Fruit fly (Drosophila melanogaster) whole organism, embryonic: ENCODE results near the gene Nup358.
A peak's percentile ranks its signal among the peaks of the same experiment; 100 is the strongest.

Experiments
- Antp ChIP-seq: fragments of 200-800 bp; sonication (Bioruptor generic); optimal IDR thresholded peaks from 3 replicates; lab custom pipeline; 2016; ENCODE audit warnings: missing biosample characterization, missing genetic modification characterization
- BEAF-32 ChIP-seq: fragments of 200-800 bp; sonication (Bioruptor generic); optimal IDR thresholded peaks from 3 replicates; lab custom pipeline; 2017; ENCODE audit warnings: missing biosample characterization, missing genetic modification characterization, mild to moderate bottlenecking, moderate library complexity, missing genetic modification reagents
- Bteb2 ChIP-seq: fragments of 200-800 bp; sonication (Bioruptor generic); optimal IDR thresholded peaks from 2 replicates; lab custom pipeline; 2016; ENCODE audit warnings: missing biosample characterization, missing genetic modification characterization
- CG10274 ChIP-seq: fragments of 200-800 bp; sonication (Bioruptor generic); optimal IDR thresholded peaks from 3 replicates; lab custom pipeline; 2017; ENCODE audit warnings: missing biosample characterization, mild to moderate bottlenecking, missing genetic modification characterization
- CG10431 ChIP-seq: fragments of 200-800 bp; sonication (Bioruptor generic); optimal IDR thresholded peaks from 3 replicates; lab custom pipeline; 2018; ENCODE audit warnings: missing biosample characterization, mild to moderate bottlenecking, missing genetic modification characterization
- CG10543 ChIP-seq: fragments of 200-800 bp; sonication (Bioruptor generic); optimal IDR thresholded peaks from 3 replicates; lab custom pipeline; 2017; ENCODE audit warnings: missing biosample characterization, mild to moderate bottlenecking, missing genetic modification characterization, moderate library complexity
- CG10979 ChIP-seq: fragments of 200-800 bp; sonication (Bioruptor generic); optimal IDR thresholded peaks from 2 replicates; lab custom pipeline; 2018; ENCODE audit warnings: missing biosample characterization, mild to moderate bottlenecking, missing genetic modification characterization, moderate library complexity
- CG12219 ChIP-seq: fragments of 200-800 bp; sonication (Bioruptor generic); optimal IDR thresholded peaks from 3 replicates; lab custom pipeline; 2018; ENCODE audit warnings: missing biosample characterization, mild to moderate bottlenecking, missing genetic modification characterization
- CG13894 ChIP-seq: fragments of 200-800 bp; sonication (Bioruptor generic); optimal IDR thresholded peaks from 3 replicates; lab custom pipeline; 2018; ENCODE audit warnings: missing biosample characterization, mild to moderate bottlenecking, missing genetic modification characterization, moderate library complexity
- CG14667 ChIP-seq: fragments of 200-800 bp; sonication (Bioruptor generic); IDR thresholded peaks from 2 replicates; pipeline ENCODE4 v1.3.6; 2022; ENCODE audit warnings: missing biosample characterization, missing genetic modification characterization
- CG15011 ChIP-seq: fragments of 200-800 bp; sonication (Bioruptor generic); optimal IDR thresholded peaks from 3 replicates; lab custom pipeline; 2018; ENCODE audit warnings: missing biosample characterization, mild to moderate bottlenecking, missing genetic modification characterization
- CG17385 ChIP-seq: fragments of 200-800 bp; sonication (Bioruptor generic); optimal IDR thresholded peaks from 3 replicates; lab custom pipeline; 2018; ENCODE audit warnings: missing biosample characterization, mild to moderate bottlenecking, missing genetic modification characterization
- CG30431 ChIP-seq: fragments of 200-800 bp; sonication (Bioruptor generic); optimal IDR thresholded peaks from 2 replicates; lab custom pipeline; 2017; ENCODE audit warnings: missing biosample characterization, missing genetic modification characterization
- CG31365 ChIP-seq: fragments of 200-800 bp; sonication (Bioruptor generic); optimal IDR thresholded peaks from 2 replicates; lab custom pipeline; 2018; ENCODE audit warnings: missing biosample characterization, mild to moderate bottlenecking, missing genetic modification characterization
- CG32772 ChIP-seq: fragments of 200-800 bp; sonication (Bioruptor generic); IDR thresholded peaks from 2 replicates; pipeline ENCODE4 v1.3.6; 2022; ENCODE audit warnings: missing biosample characterization, missing genetic modification characterization
- CG4282 ChIP-seq: fragments of 200-800 bp; sonication (Bioruptor generic); optimal IDR thresholded peaks from 2 replicates; lab custom pipeline; 2016; ENCODE audit warnings: missing biosample characterization, missing genetic modification characterization
- CG5245 ChIP-seq: fragments of 200-800 bp; sonication (Bioruptor generic); optimal IDR thresholded peaks from 3 replicates; lab custom pipeline; 2016; ENCODE audit warnings: missing biosample characterization, missing genetic modification characterization
- CG6175 ChIP-seq: fragments of 200-800 bp; sonication (Bioruptor generic); IDR thresholded peaks from 3 replicates; pipeline ENCODE4 v1.3.6; 2022; ENCODE audit warnings: missing biosample characterization, missing genetic modification characterization
- CG8924 ChIP-seq: fragments of 200-800 bp; optimal IDR thresholded peaks from 3 replicates; lab custom pipeline; 2019; ENCODE audit warnings: missing biosample characterization, mild to moderate bottlenecking, missing genetic modification characterization, moderate library complexity
- CTCF ChIP-seq: fragments of 200-800 bp; sonication (Bioruptor generic); optimal IDR thresholded peaks from 2 replicates; lab custom pipeline; 2017; ENCODE audit warnings: missing biosample characterization, mild to moderate bottlenecking, missing genetic modification characterization, moderate library complexity
- Dip2 ChIP-seq: fragments of 200-800 bp; sonication (Bioruptor generic); IDR thresholded peaks from 2 replicates; pipeline ENCODE4 v1.3.6; 2022; ENCODE audit warnings: missing biosample characterization, missing genetic modification characterization
- Dll ChIP-seq: fragments of 200-800 bp; sonication (Bioruptor generic); IDR thresholded peaks from 4 replicates; pipeline ENCODE4 v1.3.6; 2022; ENCODE audit warnings: missing biosample characterization, missing genetic modification characterization; ENCODE audit not compliant: partially characterized antibody
- Eip74EF ChIP-seq, 2 experiments: fragments of 200-800 bp in 1 of 2; fragments of >200 bp in 1 of 2; sonication (Bioruptor generic) in 1 of 2; optimal IDR thresholded peaks; 2 replicates each; lab custom pipeline; 2017 to 2019; ENCODE audit warnings: missing biosample characterization in 2 of 2, missing genetic modification characterization in 2 of 2, mild to moderate bottlenecking in 1 of 2, moderate library complexity in 1 of 2
- Elba2 ChIP-seq: fragments of 200-800 bp; sonication (Bioruptor generic); optimal IDR thresholded peaks from 3 replicates; lab custom pipeline; 2016; ENCODE audit warnings: missing biosample characterization, missing genetic modification characterization
- Ets65A ChIP-seq: fragments of 200-800 bp; sonication (Bioruptor generic); peaks from one replicate; lab custom pipeline; 2016; ENCODE audit warnings: missing biosample characterization, missing genetic modification characterization
- HLHmδ ChIP-seq: fragments of 200-800 bp; sonication (Bioruptor generic); optimal IDR thresholded peaks from 2 replicates; lab custom pipeline; 2018; ENCODE audit warnings: missing biosample characterization, mild to moderate bottlenecking, missing genetic modification characterization, moderate library complexity
- Lhr ChIP-seq: fragments of 200-800 bp; sonication (Bioruptor generic); optimal IDR thresholded peaks from 3 replicates; lab custom pipeline; 2017; ENCODE audit warnings: mild to moderate bottlenecking, missing biosample characterization, missing genetic modification reagents, missing genetic modification characterization
- Xbp1 ChIP-seq: fragments of 200-800 bp; sonication (Bioruptor generic); optimal IDR thresholded peaks from 3 replicates; lab custom pipeline; 2016; ENCODE audit warnings: missing biosample characterization, mild to moderate bottlenecking, missing genetic modification characterization
- abd-A ChIP-seq: fragments of 200-800 bp; sonication (Bioruptor generic); optimal IDR thresholded peaks from 3 replicates; lab custom pipeline; 2019; ENCODE audit warnings: missing biosample characterization, mild to moderate bottlenecking, missing genetic modification characterization, moderate library complexity
- cg ChIP-seq: fragments of 200-800 bp; sonication (Bioruptor generic); optimal IDR thresholded peaks from 3 replicates; lab custom pipeline; 2019; ENCODE audit warnings: missing biosample characterization, mild to moderate bottlenecking, missing genetic modification characterization, moderate library complexity
- disco-r ChIP-seq: fragments of 200-800 bp; sonication (Bioruptor generic); optimal IDR thresholded peaks from 2 replicates; lab custom pipeline; 2016; ENCODE audit warnings: missing biosample characterization, missing genetic modification characterization
- fd96Cb ChIP-seq: fragments of 200-800 bp; sonication (Bioruptor generic); optimal IDR thresholded peaks from 2 replicates; lab custom pipeline; 2018; ENCODE audit warnings: missing biosample characterization, mild to moderate bottlenecking, missing genetic modification characterization, moderate library complexity
- grau ChIP-seq: fragments of 200-800 bp; optimal IDR thresholded peaks from 3 replicates; lab custom pipeline; 2019; ENCODE audit warnings: missing biosample characterization, mild to moderate bottlenecking, missing genetic modification characterization, moderate library complexity
- her ChIP-seq: fragments of 200-800 bp; sonication (Bioruptor generic); optimal IDR thresholded peaks from 2 replicates; lab custom pipeline; 2016; ENCODE audit warnings: missing biosample characterization, missing genetic modification characterization
- hkb ChIP-seq, 2 experiments: fragments of 200-800 bp in 1 of 2; fragments of >200 bp in 1 of 2; sonication (Bioruptor generic) in 1 of 2; IDR thresholded peaks in 1 of 2; optimal IDR thresholded peaks in 1 of 2; 2 replicates each; pipeline versions ENCODE4 v1.3.6 to Lab custom; 2017 to 2022; ENCODE audit warnings: missing biosample characterization in 1 of 2, missing genetic modification characterization in 1 of 2
- kay ChIP-seq: fragments of 200-800 bp; sonication (Bioruptor generic); optimal IDR thresholded peaks from 2 replicates; lab custom pipeline; 2016; ENCODE audit warnings: missing biosample characterization, missing genetic modification characterization
- lab ChIP-seq: fragments of 200-800 bp; sonication (Bioruptor generic); optimal IDR thresholded peaks from 3 replicates; lab custom pipeline; 2017; ENCODE audit warnings: missing biosample characterization, missing genetic modification characterization, mild to moderate bottlenecking, moderate library complexity, missing genetic modification reagents
- lbe ChIP-seq: fragments of 200-800 bp; sonication (Bioruptor generic); optimal IDR thresholded peaks from 2 replicates; lab custom pipeline; 2016; ENCODE audit warnings: missing biosample characterization, mild to moderate bottlenecking, missing genetic modification characterization
- pita ChIP-seq: fragments of 200-800 bp; sonication (Bioruptor generic); optimal IDR thresholded peaks from 2 replicates; lab custom pipeline; 2017; ENCODE audit warnings: missing biosample characterization, mild to moderate bottlenecking, missing genetic modification characterization
- pros ChIP-seq: fragments of 200-800 bp; sonication (Bioruptor generic); optimal IDR thresholded peaks from 3 replicates; lab custom pipeline; 2019; ENCODE audit warnings: missing biosample characterization, mild to moderate bottlenecking, missing genetic modification characterization, moderate library complexity
- ro ChIP-seq: fragments of 200-800 bp; sonication (Bioruptor generic); IDR thresholded peaks from 2 replicates; pipeline ENCODE4 v1.3.6; 2022; ENCODE audit warnings: missing biosample characterization, missing genetic modification characterization
- sd ChIP-seq: fragments of 200-800 bp; sonication (Bioruptor generic); optimal IDR thresholded peaks from 3 replicates; lab custom pipeline; 2018; ENCODE audit warnings: missing biosample characterization, mild to moderate bottlenecking, missing genetic modification characterization, moderate library complexity
- sima ChIP-seq: fragments of 200-800 bp; sonication (Bioruptor generic); optimal IDR thresholded peaks from 2 replicates; lab custom pipeline; 2016; ENCODE audit warnings: missing biosample characterization, missing genetic modification characterization
- tna ChIP-seq: fragments of 200-800 bp; sonication (Bioruptor generic); IDR thresholded peaks from 2 replicates; pipeline ENCODE4 v1.3.6; 2022; ENCODE audit warnings: missing biosample characterization, missing genetic modification characterization; ENCODE audit not compliant: partially characterized antibody
- toy ChIP-seq: fragments of 200-800 bp; sonication (Bioruptor generic); IDR thresholded peaks from 2 replicates; pipeline ENCODE4 v1.3.6; 2022; ENCODE audit warnings: missing biosample characterization, missing genetic modification characterization
- vnd ChIP-seq: fragments of 200-800 bp; sonication (Bioruptor generic); IDR thresholded peaks from 3 replicates; pipeline ENCODE4 v1.3.6; 2022; ENCODE audit warnings: missing biosample characterization, missing genetic modification characterization; ENCODE audit not compliant: partially characterized antibody
- wor ChIP-seq: fragments of 200-800 bp; sonication (Bioruptor generic); IDR thresholded peaks from 2 replicates; pipeline ENCODE4 v1.3.6; 2022; ENCODE audit warnings: missing biosample characterization, missing genetic modification characterization
- zen ChIP-seq: fragments of 200-800 bp; sonication (Bioruptor generic); optimal IDR thresholded peaks from 3 replicates; lab custom pipeline; 2018; ENCODE audit warnings: missing biosample characterization, mild to moderate bottlenecking, missing genetic modification characterization, moderate library complexity
- zf30C ChIP-seq: fragments of 200-800 bp; sonication (Bioruptor generic); optimal IDR thresholded peaks from 3 replicates; lab custom pipeline; 2018; ENCODE audit warnings: missing biosample characterization, mild to moderate bottlenecking, missing genetic modification characterization

The Nup358 gene

DNA sequence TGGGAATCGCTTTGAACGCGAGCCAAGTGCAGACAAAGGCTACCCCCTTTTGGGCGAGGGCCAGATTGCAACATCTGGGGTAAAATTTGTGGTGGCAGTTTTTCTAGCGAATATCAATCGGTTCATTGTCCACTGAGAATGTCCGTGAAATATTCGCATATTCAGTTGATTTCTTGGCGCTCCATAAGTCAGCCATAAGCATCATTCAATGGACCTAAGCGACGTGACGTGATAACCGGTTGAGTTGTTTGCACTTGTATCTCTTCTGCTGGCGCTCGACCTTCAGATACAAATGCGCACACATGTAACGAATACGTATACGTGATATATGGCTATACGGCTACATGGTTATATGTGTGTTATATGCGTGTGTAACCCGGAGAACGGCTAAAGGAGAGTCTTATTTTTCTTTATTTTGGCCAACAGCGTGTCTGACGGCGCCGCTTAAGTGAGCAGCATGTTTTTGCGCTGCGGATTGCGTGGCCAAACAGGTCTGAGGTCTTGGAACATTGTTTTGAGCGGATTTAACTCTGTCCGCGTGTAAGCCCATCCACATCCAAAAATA, 43.7 kb upstream of the Nup358 start (continued):
- TF ChIP-seq CG8924 (tag; lab: Kevin White, UChicago), result no peak
- peak; percentile 2 for TF ChIP-seq pros (GFP tag; lab: Kevin White, UChicago)
- no peak for TF ChIP-seq her (GFP tag; lab: Kevin White, UChicago)
- TF ChIP-seq sd (tag; lab: Kevin White, UChicago), result peak; percentile 38
- TF ChIP-seq CG13894 (tag; lab: Kevin White, UChicago), result peak; percentile 82
- no peak for TF ChIP-seq CG17385
- TF ChIP-seq Ets65A (GFP tag; lab: Kevin White, UChicago), result no peak
- no peak for TF ChIP-seq Dll (GFP tag; lab: Robert Waterston, UW)
- TF ChIP-seq vnd (GFP tag; lab: Robert Waterston, UW), result no peak
- no peak for TF ChIP-seq CG31365
- TF ChIP-seq cg, result peak; percentile 66
- no peak for TF ChIP-seq lab (GFP tag; lab: Kevin White, UChicago)
- no peak for TF ChIP-seq CG6175 (GFP tag; lab: Robert Waterston, UW)
- TF ChIP-seq CG30431 (GFP tag; lab: Kevin White, UChicago), result no peak
- no peak for TF ChIP-seq disco-r (GFP tag; lab: Kevin White, UChicago)
- no peak for TF ChIP-seq Dip2
- TF ChIP-seq CG10543 (GFP tag; lab: Kevin White, UChicago), result peak; percentile 63
- no peak for TF ChIP-seq zf30C (GFP tag; lab: Kevin White, UChicago)
- TF ChIP-seq toy (GFP tag; lab: Robert Waterston, UW), result no peak
- TF ChIP-seq abd-A (tag; lab: Kevin White, UChicago), result peak; percentile 62
- TF ChIP-seq lbe, result peak; percentile 45
- TF ChIP-seq Antp (GFP tag; lab: Kevin White, UChicago), result no peak
- TF ChIP-seq CG10274 (GFP tag; lab: Kevin White, UChicago), result no peak
- TF ChIP-seq BEAF-32 (GFP tag; lab: Kevin White, UChicago), result no peak
- no peak for TF ChIP-seq grau (tag; lab: Kevin White, UChicago)
- no peak for TF ChIP-seq CG12219
- no peak for TF ChIP-seq zen (tag; lab: Kevin White, UChicago)
- TF ChIP-seq Lhr (GFP tag; lab: Kevin White, UChicago), result no peak
- no peak for TF ChIP-seq Elba2 (GFP tag; lab: Kevin White, UChicago)
- no peak for TF ChIP-seq Xbp1
- no peak for TF ChIP-seq ro (GFP tag; lab: Robert Waterston, UW)
- no peak for TF ChIP-seq hkb (optimal IDR thresholded peaks at IDR 0.05; lab: Kevin White, UChicago)
- 0 out of 2 replicates have a peak, but pooled peaks have one; percentile 17 for TF ChIP-seq hkb (GFP tag; IDR thresholded peaks at IDR 0.05; lab: Robert Waterston, UW)
- TF ChIP-seq CG4282 (GFP tag; lab: Kevin White, UChicago), result no peak
- TF ChIP-seq fd96Cb, result no peak
- TF ChIP-seq wor (GFP tag; lab: Robert Waterston, UW), result no peak
- no peak for TF ChIP-seq Bteb2 (GFP tag; lab: Kevin White, UChicago)
- peak in 1 of 2 experiments; percentile 38 for TF ChIP-seq Eip74EF (GFP tag; optimal IDR thresholded peaks at IDR 0.05; lab: Kevin White, UChicago)
- TF ChIP-seq CG5245, result no peak

DNA sequence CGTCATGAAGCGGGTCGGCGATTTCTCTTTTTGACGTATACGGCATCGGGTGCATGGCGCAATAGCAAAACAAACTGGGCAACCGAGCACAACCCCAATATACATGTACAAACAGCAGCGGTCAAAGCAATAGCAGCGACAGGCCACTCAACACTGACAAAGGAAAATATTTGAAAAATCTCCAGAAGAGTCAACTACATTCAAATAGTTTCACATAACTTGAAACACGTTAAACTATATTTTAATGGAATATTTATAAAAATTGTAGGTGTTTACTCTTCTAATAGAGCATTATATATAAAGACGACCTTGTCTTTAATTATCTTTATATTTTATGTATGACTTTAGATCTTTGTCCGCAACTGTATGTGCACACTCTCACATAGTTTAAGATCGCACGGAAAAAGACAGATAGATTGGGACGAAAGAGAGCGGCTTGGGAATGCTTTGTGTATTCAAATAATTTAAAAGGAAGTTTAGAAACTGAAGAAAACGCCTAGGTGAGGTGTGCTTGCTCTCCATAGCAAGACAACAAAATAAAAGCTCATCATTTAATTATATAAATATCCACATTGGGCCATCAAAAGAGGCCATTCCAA, 41.6 kb upstream of the Nup358 start:
- TF ChIP-seq sima, result no peak
- no peak for TF ChIP-seq tna (GFP tag; lab: Robert Waterston, UW)
- peak; percentile 80 for TF ChIP-seq CG10979
- no peak for TF ChIP-seq pita (GFP tag; lab: Kevin White, UChicago)
- peak; percentile 55 for TF ChIP-seq CG14667 (GFP tag; lab: Robert Waterston, UW)
- TF ChIP-seq CG32772, result 0 out of 2 replicates have a peak, but pooled peaks have one; percentile 47
- peak; percentile 10 for TF ChIP-seq kay (GFP tag; lab: Kevin White, UChicago)
- no peak for TF ChIP-seq CTCF
- TF ChIP-seq CG10431 (GFP tag; lab: Kevin White, UChicago), result peak; percentile 41
- no peak for TF ChIP-seq Lhr (GFP tag; lab: Kevin White, UChicago)
- TF ChIP-seq HLHmδ (GFP tag; lab: Kevin White, UChicago), result no peak
- TF ChIP-seq hkb (optimal IDR thresholded peaks at IDR 0.05; lab: Kevin White, UChicago), result no peak
- TF ChIP-seq hkb (GFP tag; IDR thresholded peaks at IDR 0.05; lab: Robert Waterston, UW), result peak; percentile 83
- TF ChIP-seq CG15011, result peak; percentile 60
- peak; percentile 32 for TF ChIP-seq sd (tag; lab: Kevin White, UChicago)
